Worm (Caenorhabditis elegans) whole organism, L4 larva: ENCODE measurements around the gene lbp-4.

ENCODE experiments used
- nhr-77 ChIP-seq: fragments of 150-350 bp; optimal IDR thresholded peaks from 2 replicates; lab custom pipeline; 2014; ENCODE audit warnings: missing biosample characterization, missing genetic modification characterization
- ztf-11 ChIP-seq: fragments of 150-350 bp; optimal IDR thresholded peaks from 2 replicates; lab custom pipeline; 2014; ENCODE audit warnings: missing biosample characterization, missing genetic modification characterization

- no peak for TF ChIP-seq nhr-77
- TF ChIP-seq ztf-11 (tag; lab: Kevin White, UChicago): no peak
These were observed 793 bp upstream of the lbp-4 start for ce11 chrV:7819585-7819984.
